Worm (Caenorhabditis elegans): ENCODE results near the gene isw-1.

Gene isw-1

DNA sequence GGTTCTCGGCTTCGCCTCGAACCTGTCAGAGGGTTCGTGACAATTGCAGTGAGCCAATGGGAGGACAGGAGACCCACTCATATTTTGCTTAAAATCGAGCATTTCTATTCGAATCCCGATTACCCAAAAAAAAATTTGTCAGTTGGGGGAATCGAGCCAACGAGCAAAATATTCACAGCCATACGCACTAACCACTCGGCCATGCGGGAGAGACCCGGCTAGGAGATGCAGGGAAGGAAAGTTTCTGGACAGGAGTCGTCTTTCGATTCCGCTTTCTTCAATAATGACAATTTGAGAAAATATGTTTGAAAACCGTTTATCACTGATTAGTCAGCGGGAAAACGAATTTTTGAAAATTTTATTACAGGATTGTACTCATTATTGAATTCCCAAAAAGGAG, 48.2 kb downstream of the isw-1 start:
- peak; percentile 56 for TF ChIP-seq sox-2 (GFP tag; IDR thresholded peaks at IDR 0.05)

DNA sequence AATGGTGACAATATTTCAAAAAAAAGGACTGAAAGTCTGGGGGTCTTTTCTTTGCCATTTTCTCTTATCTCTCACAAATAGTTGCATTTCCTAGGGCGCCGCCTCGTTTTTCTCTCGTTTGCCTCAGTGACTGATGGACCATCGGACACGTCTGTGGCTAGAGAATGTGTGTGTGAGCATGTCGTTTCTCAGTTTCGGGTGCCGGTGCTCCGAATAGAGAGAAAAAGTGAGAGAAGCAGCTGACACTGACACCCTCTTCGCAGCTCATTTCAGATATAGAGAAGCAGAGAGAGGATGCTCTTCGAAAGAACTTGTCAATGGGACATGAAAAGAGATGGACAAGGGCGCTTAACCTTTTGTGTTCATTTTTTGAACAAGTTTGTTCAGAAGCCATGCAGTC, 54.1 kb downstream of the isw-1 start:
- TF ChIP-seq tbx-2 (tag; optimal IDR thresholded peaks at IDR 0.05) (no peak), ceh-2 (tag; optimal IDR thresholded peaks at IDR 0.05) (no peak), hlh-13 (GFP tag; optimal IDR thresholded peaks at IDR 0.05) (no peak), sdc-2 (tag; optimal IDR thresholded peaks at IDR 0.05) (no peak), npax-4 (tag; optimal IDR thresholded peaks at IDR 0.05) (no peak), pag-3 (tag; optimal IDR thresholded peaks at IDR 0.05; ENCODE audit: borderline replicate concordance) (no peak), nfya-1 (tag; optimal IDR thresholded peaks at IDR 0.05) (peak; percentile 32), elt-4 (tag; optimal IDR thresholded peaks at IDR 0.05) (no peak), pqm-1 (tag; optimal IDR thresholded peaks at IDR 0.05) (no peak), tbx-7 (tag; optimal IDR thresholded peaks at IDR 0.05) (no peak), ttx-3 (tag; optimal IDR thresholded peaks at IDR 0.05) (no peak), pha-4 (tag; optimal IDR thresholded peaks at IDR 0.05) (no peak), ama-1 (optimal IDR thresholded peaks at IDR 0.05) (no peak), ceh-45 (GFP tag; IDR thresholded peaks at IDR 0.05) (no peak), rnt-1 (tag; optimal IDR thresholded peaks at IDR 0.05) (peak; percentile 59), ceh-30 (tag; optimal IDR thresholded peaks at IDR 0.05) (no peak), ceh-18 (tag; optimal IDR thresholded peaks at IDR 0.05) (peak; percentile 72), unc-42 (tag; optimal IDR thresholded peaks at IDR 0.05) (no peak), sox-4 (tag; optimal IDR thresholded peaks at IDR 0.05) (no peak), pax-1 (tag; optimal IDR thresholded peaks at IDR 0.05) (no peak), F13H6.1 (tag; optimal IDR thresholded peaks at IDR 0.05) (no peak), hlh-15 (tag; optimal IDR thresholded peaks at IDR 0.05) (no peak), unc-55 (GFP tag; optimal IDR thresholded peaks at IDR 0.05) (peak; percentile 46)
